Fruit fly (Drosophila melanogaster): ENCODE measurements around the gene CG10750.

CG10750 gene

dm6 chr2L:19328610-19329009, 28.6 kb downstream of the CG10750 start:
- TF ChIP-seq sage (GFP tag; optimal IDR thresholded peaks at IDR 0.05) (peak; percentile 4), woc (GFP tag; optimal IDR thresholded peaks at IDR 0.05) (peak; percentile 12), br (GFP tag; optimal IDR thresholded peaks at IDR 0.05) (peak; percentile 41), lola (GFP tag; optimal IDR thresholded peaks at IDR 0.05) (no peak), OdsH (GFP tag; optimal IDR thresholded peaks at IDR 0.05) (no peak), foxo (GFP tag; optimal IDR thresholded peaks at IDR 0.05) (peak in 1 of 2 experiments; percentile 57), CG32264 (GFP tag; optimal IDR thresholded peaks at IDR 0.05) (no peak), dmrt93B (GFP tag; optimal IDR thresholded peaks at IDR 0.05) (no peak), dl (GFP tag; optimal IDR thresholded peaks at IDR 0.05; ENCODE audit: insufficient read depth in 1 of 2, partially characterized antibody in 2 of 2) (no peak), Sp1 (GFP tag; optimal IDR thresholded peaks at IDR 0.05) (peak; percentile 49), fru (GFP tag; optimal IDR thresholded peaks at IDR 0.05) (peak; percentile 63), rgr (GFP tag; optimal IDR thresholded peaks at IDR 0.05) (peak; percentile 25), h (GFP tag; optimal IDR thresholded peaks at IDR 0.05) (peak; percentile 36), Dif (GFP tag; optimal IDR thresholded peaks at IDR 0.05; ENCODE audit: partially characterized antibody) (no peak), HLH106 (tag; optimal IDR thresholded peaks at IDR 0.05) (peak; percentile 52), ey (GFP tag; optimal IDR thresholded peaks at IDR 0.05) (peak; percentile 39), Jra (GFP tag; optimal IDR thresholded peaks at IDR 0.05) (no peak), tai (GFP tag; optimal IDR thresholded peaks at IDR 0.05) (no peak)

dm6 chr2L:19333972-19334371, 33.9 kb downstream of the CG10750 start:
- no peak for TF ChIP-seq Dif (GFP tag; optimal IDR thresholded peaks at IDR 0.05; ENCODE audit: partially characterized antibody)
- no peak for TF ChIP-seq fru (GFP tag; optimal IDR thresholded peaks at IDR 0.05)
- no peak for TF ChIP-seq sage (GFP tag; optimal IDR thresholded peaks at IDR 0.05)
- no peak for TF ChIP-seq woc (GFP tag; optimal IDR thresholded peaks at IDR 0.05)
- no peak for TF ChIP-seq Hr83 (GFP tag; optimal IDR thresholded peaks at IDR 0.05; ENCODE audit: poor library complexity, severe bottlenecking)
- no peak for TF ChIP-seq dmrt93B (GFP tag; optimal IDR thresholded peaks at IDR 0.05)
- TF ChIP-seq pan (optimal IDR thresholded peaks at IDR 0.05) = no peak

- TF ChIP-seq tai (GFP tag; optimal IDR thresholded peaks at IDR 0.05) (no peak), sv (GFP tag; optimal IDR thresholded peaks at IDR 0.05) (peak; percentile 18)
Measured at dm6 chr2L:19335052-19335451, 35.0 kb downstream of the CG10750 start.

dm6 chr2L:19337971-19338732, 38.1 kb downstream of the CG10750 start:
- TF ChIP-seq CrebA (GFP tag; optimal IDR thresholded peaks at IDR 0.05; ENCODE audit: borderline replicate concordance) (no peak), Rel (GFP tag; optimal IDR thresholded peaks at IDR 0.05) (no peak), Rel (tag; optimal IDR thresholded peaks at IDR 0.05) (no peak), Myc (optimal IDR thresholded peaks at IDR 0.05) (no peak), Sp1 (GFP tag; optimal IDR thresholded peaks at IDR 0.05) (no peak), Hr83 (GFP tag; optimal IDR thresholded peaks at IDR 0.05; ENCODE audit: poor library complexity, severe bottlenecking) (no peak), HLH106 (tag; optimal IDR thresholded peaks at IDR 0.05) (no peak), dsf (GFP tag; optimal IDR thresholded peaks at IDR 0.05; ENCODE audit: borderline replicate concordance) (no peak), ey (GFP tag; optimal IDR thresholded peaks at IDR 0.05) (no peak)

- TF ChIP-seq N (GFP tag; optimal IDR thresholded peaks at IDR 0.05) = no peak
- no peak for TF ChIP-seq fru (GFP tag; optimal IDR thresholded peaks at IDR 0.05)
- TF ChIP-seq Rel (GFP tag; optimal IDR thresholded peaks at IDR 0.05) = no peak
- no peak for TF ChIP-seq Rel (tag; optimal IDR thresholded peaks at IDR 0.05)
- TF ChIP-seq Mio (GFP tag; optimal IDR thresholded peaks at IDR 0.05) = no peak
- no peak for TF ChIP-seq Hr78 (GFP tag; optimal IDR thresholded peaks at IDR 0.05)
- no peak for TF ChIP-seq h (GFP tag; optimal IDR thresholded peaks at IDR 0.05)
- no peak for TF ChIP-seq sv (GFP tag; optimal IDR thresholded peaks at IDR 0.05)
- no peak for TF ChIP-seq tai (GFP tag; optimal IDR thresholded peaks at IDR 0.05)
- TF ChIP-seq pan (optimal IDR thresholded peaks at IDR 0.05) = no peak
- no peak for TF ChIP-seq Dfd (GFP tag; optimal IDR thresholded peaks at IDR 0.05)
- no peak for TF ChIP-seq Abd-B (GFP tag; optimal IDR thresholded peaks at IDR 0.05)
- TF ChIP-seq rgr (GFP tag; optimal IDR thresholded peaks at IDR 0.05) = no peak
- TF ChIP-seq sage (GFP tag; optimal IDR thresholded peaks at IDR 0.05) = no peak
- TF ChIP-seq OdsH (GFP tag; optimal IDR thresholded peaks at IDR 0.05) = no peak
- no peak for TF ChIP-seq Jra (GFP tag; optimal IDR thresholded peaks at IDR 0.05)
- no peak for TF ChIP-seq jim (GFP tag; optimal IDR thresholded peaks at IDR 0.05)
- no peak for TF ChIP-seq dmrt93B (GFP tag; optimal IDR thresholded peaks at IDR 0.05)
- no peak for TF ChIP-seq ey (GFP tag; optimal IDR thresholded peaks at IDR 0.05)
- TF ChIP-seq CG32264 (GFP tag; optimal IDR thresholded peaks at IDR 0.05) = no peak
Measured at dm6 chr2L:19339023-19339422, 39.0 kb downstream of the CG10750 start.

Data from whole organism, wandering third instar larva.